Worm (Caenorhabditis elegans): ENCODE data around the gene ttr-27.

The ttr-27 gene

DNA sequence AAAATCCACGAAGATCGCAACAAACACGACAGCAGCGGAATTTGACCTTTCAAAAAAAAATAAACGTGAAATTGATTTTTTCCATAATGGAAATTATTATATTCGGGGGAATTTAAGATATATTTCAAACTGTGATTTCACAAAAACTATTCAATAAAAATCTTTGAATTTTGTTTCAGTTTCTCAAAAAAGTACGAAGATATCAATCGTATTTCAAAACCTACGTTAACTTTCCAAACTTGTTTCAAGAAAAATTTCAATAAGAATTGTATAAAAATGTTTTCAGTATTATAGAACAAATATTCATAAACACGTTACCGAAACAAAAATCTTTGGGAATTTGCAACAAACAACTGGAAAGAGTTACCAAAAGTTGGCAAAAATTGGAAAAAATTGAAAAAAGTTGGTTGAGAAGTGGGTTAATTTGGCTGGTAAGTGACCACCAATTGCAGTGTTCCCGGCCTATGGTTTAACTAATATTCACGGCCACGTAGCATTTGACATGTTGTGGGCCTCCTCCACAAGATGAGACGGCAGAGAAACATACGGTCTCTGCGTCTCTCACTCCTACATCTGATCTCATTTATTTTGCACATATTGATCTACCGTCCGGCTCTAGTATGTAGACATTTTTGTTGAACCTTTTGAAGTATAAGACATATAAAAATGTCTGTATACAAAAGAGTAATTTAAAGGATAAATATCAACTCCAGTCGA is 47.1 kb upstream of the ttr-27 start, which contains the start of the genes T16G1.9 and T16G1.18 (continued):
- TF ChIP-seq ceh-45 (GFP tag; IDR thresholded peaks at IDR 0.05) (no peak), ceh-2 (tag; optimal IDR thresholded peaks at IDR 0.05) (no peak)

ce11 chrV:12949607-12950006 is 45.7 kb upstream of the ttr-27 start, which contains the start of gene T16G1.13:
Gene T16G1.13, plus strand, starts transcription at chrV:12949907.
- no peak for TF ChIP-seq tbx-7 (tag; optimal IDR thresholded peaks at IDR 0.05)
- no peak for TF ChIP-seq hlh-8 (tag; optimal IDR thresholded peaks at IDR 0.05)
- no peak for TF ChIP-seq ceh-18 (tag; optimal IDR thresholded peaks at IDR 0.05)
- no peak for TF ChIP-seq pqm-1 (tag; optimal IDR thresholded peaks at IDR 0.05)
- TF ChIP-seq fkh-6 (tag; optimal IDR thresholded peaks at IDR 0.05), result no peak
- TF ChIP-seq elt-4 (tag; optimal IDR thresholded peaks at IDR 0.05), result no peak
- TF ChIP-seq sox-4 (tag; optimal IDR thresholded peaks at IDR 0.05), result no peak
- TF ChIP-seq mec-3 (tag; optimal IDR thresholded peaks at IDR 0.05; ENCODE audit: borderline replicate concordance), result no peak
- no peak for TF ChIP-seq pros-1 (tag; optimal IDR thresholded peaks at IDR 0.05)
- TF ChIP-seq C38D4.7 (GFP tag; optimal IDR thresholded peaks at IDR 0.05), result no peak

- no peak for TF ChIP-seq pag-3 (tag; optimal IDR thresholded peaks at IDR 0.05; ENCODE audit: borderline replicate concordance)
- no peak for TF ChIP-seq pha-2 (tag; optimal IDR thresholded peaks at IDR 0.05)
- no peak for TF ChIP-seq nhr-11 (tag; optimal IDR thresholded peaks at IDR 0.05)
- TF ChIP-seq pros-1 (tag; optimal IDR thresholded peaks at IDR 0.05), result no peak
- TF ChIP-seq hlh-8 (tag; optimal IDR thresholded peaks at IDR 0.05), result no peak
- no peak for TF ChIP-seq ceh-48 (tag; optimal IDR thresholded peaks at IDR 0.05)
- TF ChIP-seq eyg-1 (tag; optimal IDR thresholded peaks at IDR 0.05), result no peak
These were observed 40.9 kb upstream of the ttr-27 start, which contains the start of gene grl-2 for ce11 chrV:12944775-12945174. Gene grl-2, plus strand, starts transcription at chrV:12945075.

- TF ChIP-seq fkh-10 (GFP tag; optimal IDR thresholded peaks at IDR 0.05), result no peak
- TF ChIP-seq ceh-31 (tag; optimal IDR thresholded peaks at IDR 0.05), result no peak
- TF ChIP-seq unc-86 (tag; optimal IDR thresholded peaks at IDR 0.05), result no peak
- no peak for TF ChIP-seq ahr-1 (tag; optimal IDR thresholded peaks at IDR 0.05)
- TF ChIP-seq pat-9 (tag; optimal IDR thresholded peaks at IDR 0.05), result no peak
- TF ChIP-seq pax-1 (tag; optimal IDR thresholded peaks at IDR 0.05), result no peak
- TF ChIP-seq hlh-6 (tag; optimal IDR thresholded peaks at IDR 0.05), result no peak
- TF ChIP-seq mec-3 (tag; optimal IDR thresholded peaks at IDR 0.05; ENCODE audit: borderline replicate concordance), result no peak
- TF ChIP-seq hlh-30 (tag; optimal IDR thresholded peaks at IDR 0.05; ENCODE audit: insufficient read depth), result no peak
- no peak for TF ChIP-seq F13H6.1 (tag; optimal IDR thresholded peaks at IDR 0.05)
- no peak for TF ChIP-seq ceh-19 (GFP tag; optimal IDR thresholded peaks at IDR 0.05)
- TF ChIP-seq sdc-2 (tag; optimal IDR thresholded peaks at IDR 0.05), result no peak
- TF ChIP-seq gmeb-2 (tag; optimal IDR thresholded peaks at IDR 0.05), result no peak
- TF ChIP-seq npax-4 (tag; optimal IDR thresholded peaks at IDR 0.05), result no peak
- no peak for TF ChIP-seq K02D7.2 (tag; optimal IDR thresholded peaks at IDR 0.05)
- TF ChIP-seq C38D4.7 (GFP tag; optimal IDR thresholded peaks at IDR 0.05), result no peak
- TF ChIP-seq ets-4 (tag; optimal IDR thresholded peaks at IDR 0.05), result no peak
These were observed 40.3 kb upstream of the ttr-27 start, which contains the start of gene T16G1.3 for ce11 chrV:12944229-12944628. Gene T16G1.3, minus strand, starts transcription at chrV:12944329.

DNA sequence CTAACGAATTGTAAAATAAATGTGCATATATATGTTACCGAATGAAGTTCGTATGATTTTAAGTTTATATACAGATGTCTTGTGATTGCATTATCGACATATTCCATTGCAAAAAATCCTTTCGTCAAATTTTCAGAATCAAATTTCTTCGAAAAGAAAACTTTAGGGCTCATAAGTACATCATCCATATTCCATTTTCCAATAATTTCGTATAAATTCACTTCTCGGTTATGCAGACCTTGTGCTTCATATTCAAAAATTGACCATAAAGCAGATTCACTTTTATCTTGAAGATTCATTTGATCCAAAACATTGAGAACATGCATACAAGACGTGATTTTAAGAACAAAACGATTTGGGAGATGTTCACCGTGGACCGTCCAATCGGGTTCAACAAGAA is 39.5 kb upstream of the ttr-27 start:
- no peak for TF ChIP-seq ceh-2 (tag; optimal IDR thresholded peaks at IDR 0.05)
- no peak for TF ChIP-seq ceh-48 (tag; optimal IDR thresholded peaks at IDR 0.05)
- no peak for TF ChIP-seq dmd-4 (tag; optimal IDR thresholded peaks at IDR 0.05; ENCODE audit: borderline replicate concordance)
- no peak for TF ChIP-seq ceh-6 (GFP tag; optimal IDR thresholded peaks at IDR 0.05)
- no peak for TF ChIP-seq ceh-18 (tag; optimal IDR thresholded peaks at IDR 0.05)
- no peak for TF ChIP-seq zip-5 (tag; optimal IDR thresholded peaks at IDR 0.05)
- TF ChIP-seq fkh-10 (GFP tag; optimal IDR thresholded peaks at IDR 0.05), result no peak
- no peak for TF ChIP-seq gmeb-2 (tag; optimal IDR thresholded peaks at IDR 0.05)
- TF ChIP-seq ttx-3 (tag; optimal IDR thresholded peaks at IDR 0.05), result no peak
- no peak for TF ChIP-seq fax-1 (tag; optimal IDR thresholded peaks at IDR 0.05)
- no peak for TF ChIP-seq ref-2 (tag; optimal IDR thresholded peaks at IDR 0.05)
- TF ChIP-seq che-1 (tag; optimal IDR thresholded peaks at IDR 0.05), result no peak
